Worm (Caenorhabditis elegans) whole organism, L2 larva: ENCODE data around the gene ceh-76.

Experiments
- ceh-16 ChIP-seq: fragments of 150-350 bp; optimal IDR thresholded peaks from 2 replicates; lab custom pipeline; 2014; ENCODE audit warnings: missing biosample characterization, missing genetic modification characterization
- dmd-4 ChIP-seq: sonication (generic microtip); optimal IDR thresholded peaks from 2 replicates; lab custom pipeline; 2017; ENCODE audit warnings: missing biosample characterization, missing genetic modification characterization
- lin-39 ChIP-seq: fragments of 150-350 bp; optimal IDR thresholded peaks from 2 replicates; lab custom pipeline; 2014; ENCODE audit warnings: missing biosample characterization, missing genetic modification reagents, missing genetic modification characterization
- nhr-237 ChIP-seq: fragments of 150-350 bp; optimal IDR thresholded peaks from 2 replicates; lab custom pipeline; 2014; ENCODE audit warnings: missing biosample characterization, missing genetic modification characterization
- unc-55 ChIP-seq: fragments of 150-350 bp; sonication (generic microtip); optimal IDR thresholded peaks from 3 replicates; lab custom pipeline; 2014; ENCODE audit warnings: missing biosample characterization, missing genetic modification reagents, missing genetic modification characterization
- zag-1 ChIP-seq: fragments of 150-350 bp; optimal IDR thresholded peaks from 2 replicates; lab custom pipeline; 2014; ENCODE audit warnings: missing biosample characterization, missing genetic modification characterization

ce11 chrV:8000929-8001513, 6.6 kb upstream of the ceh-76 start, which contains the start of gene Y97E10AR.1:
- TF ChIP-seq dmd-4 (tag; lab: Kevin White, UChicago) (no peak), lin-39 (tag; lab: Kevin White, UChicago) (no peak), zag-1 (tag; lab: Kevin White, UChicago) (peak; percentile 79), nhr-237 (no peak), ceh-16 (tag; lab: Kevin White, UChicago) (no peak), unc-55 (GFP tag; lab: Kevin White, UChicago) (peak; percentile 96)
